Fruit fly (Drosophila melanogaster) whole organism, embryonic: ENCODE results near the gene CG14805.

ENCODE experiments used
- CG10462 ChIP-seq: fragments of 200-800 bp; sonication (Bioruptor generic); optimal IDR thresholded peaks from 2 replicates; lab custom pipeline; 2016; ENCODE audit warnings: missing biosample characterization, missing genetic modification characterization
- CG11504 ChIP-seq: fragments of 200-800 bp; sonication (Bioruptor generic); optimal IDR thresholded peaks from 3 replicates; lab custom pipeline; 2019; ENCODE audit warnings: missing biosample characterization, mild to moderate bottlenecking, missing genetic modification characterization, moderate library complexity
- Lhr ChIP-seq: fragments of 200-800 bp; sonication (Bioruptor generic); optimal IDR thresholded peaks from 3 replicates; lab custom pipeline; 2017; ENCODE audit warnings: mild to moderate bottlenecking, missing biosample characterization, missing genetic modification reagents, missing genetic modification characterization
- Rx ChIP-seq: fragments of 200-800 bp; sonication (Bioruptor generic); IDR thresholded peaks from 2 replicates; pipeline ENCODE4 v1.3.6; 2022; ENCODE audit warnings: missing biosample characterization, missing genetic modification characterization
- amos ChIP-seq: fragments of 200-800 bp; sonication (Bioruptor generic); IDR thresholded peaks from 2 replicates; pipeline ENCODE4 v1.3.6; 2022; ENCODE audit warnings: missing biosample characterization, missing genetic modification characterization; ENCODE audit not compliant: partially characterized antibody
- dysf ChIP-seq: fragments of 200-800 bp; sonication (Bioruptor generic); IDR thresholded peaks from 3 replicates; pipeline ENCODE4 v1.3.6; 2022; ENCODE audit warnings: missing biosample characterization, missing genetic modification characterization
- jumu ChIP-seq: fragments of 200-800 bp; sonication (Bioruptor generic); optimal IDR thresholded peaks from 3 replicates; lab custom pipeline; 2016; ENCODE audit warnings: missing biosample characterization, missing genetic modification characterization
- trh ChIP-seq: fragments of 200-800 bp; sonication (Bioruptor generic); optimal IDR thresholded peaks from 2 replicates; lab custom pipeline; 2016; ENCODE audit warnings: missing biosample characterization, missing genetic modification characterization

- TF ChIP-seq Rx (no peak), Lhr (GFP tag; lab: Kevin White, UChicago) (no peak), amos (peak; percentile 26; the same call in 1 of the 2 replicates), CG10462 (GFP tag; lab: Kevin White, UChicago) (no peak), trh (GFP tag; lab: Kevin White, UChicago) (no peak), CG11504 (tag; lab: Kevin White, UChicago) (no peak), dysf (GFP tag; lab: Robert Waterston, UW) (no peak), jumu (GFP tag; lab: Kevin White, UChicago) (peak; percentile 10)
Observed at dm6 chrX:1900123-1900818, 23.2 kb downstream of the CG14805 start, which contains the start of gene arm.
